Worm (Caenorhabditis elegans): Measurements from ENCODE around the gene ugt-30.

ugt-30 gene

DNA sequence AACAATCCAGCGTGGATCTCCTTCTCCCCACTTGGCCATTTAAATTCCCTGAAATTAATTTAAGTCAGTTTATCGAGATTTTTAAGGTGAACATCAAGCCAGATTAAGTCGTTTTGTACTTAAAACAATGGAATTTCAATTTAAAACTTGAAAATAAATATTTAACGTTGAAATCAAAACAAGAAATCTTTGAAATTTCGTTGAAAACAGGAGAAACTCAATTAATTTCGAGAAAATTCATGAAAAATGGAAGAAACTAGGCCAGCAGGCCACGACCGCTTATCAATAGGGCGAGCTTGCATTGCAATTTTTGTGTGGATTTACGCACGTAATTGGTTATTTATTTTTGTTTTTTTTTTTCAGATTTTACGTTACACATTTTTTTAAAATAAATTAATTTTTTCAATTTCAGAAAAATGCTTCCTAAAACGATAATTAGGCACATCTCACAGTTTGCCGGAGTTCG, 39.7 kb downstream of the ugt-30 start, which contains the start of the genes ahsa-1 and C01G10.7 (continued):
- TF ChIP-seq sma-9 (GFP tag; optimal IDR thresholded peaks at IDR 0.05) (peak; percentile 88), sma-9 (tag; optimal IDR thresholded peaks at IDR 0.05) (no peak), unc-39 (tag; optimal IDR thresholded peaks at IDR 0.05) (no peak), C34F6.9 (tag; optimal IDR thresholded peaks at IDR 0.05) (peak; percentile 98), crh-2 (tag; optimal IDR thresholded peaks at IDR 0.05) (peak; percentile 94), dmd-4 (tag; optimal IDR thresholded peaks at IDR 0.05) (no peak), nhr-237 (tag; optimal IDR thresholded peaks at IDR 0.05) (peak; percentile 23), sem-4 (tag; optimal IDR thresholded peaks at IDR 0.05) (peak; percentile 76), zag-1 (tag; optimal IDR thresholded peaks at IDR 0.05) (peak; percentile 30), ztf-1 (GFP tag; conservative IDR thresholded peaks at IDR 0.05) (no peak), lin-13 (GFP tag; optimal IDR thresholded peaks at IDR 0.05) (peak; percentile 86), elt-1 (tag; optimal IDR thresholded peaks at IDR 0.05) (no peak), nhr-129 (tag; optimal IDR thresholded peaks at IDR 0.05) (peak; percentile 78), nhr-21 (tag; optimal IDR thresholded peaks at IDR 0.05) (no peak), skn-1 (tag; optimal IDR thresholded peaks at IDR 0.05) (peak; percentile 56), ceh-16 (tag; optimal IDR thresholded peaks at IDR 0.05) (peak; percentile 36), Y55F3AM.14 (GFP tag; optimal IDR thresholded peaks at IDR 0.05) (no peak), egl-27 (tag; optimal IDR thresholded peaks at IDR 0.05) (peak; percentile 52), lsy-2 (tag; optimal IDR thresholded peaks at IDR 0.05) (peak; percentile 76 to 93), mdl-1 (tag; optimal IDR thresholded peaks at IDR 0.05) (peak in 1 of 2 experiments; percentile 6), lin-39 (tag; optimal IDR thresholded peaks at IDR 0.05) (no peak), nhr-25 (tag; optimal IDR thresholded peaks at IDR 0.05) (no peak), R02D3.7 (tag; optimal IDR thresholded peaks at IDR 0.05) (peak; percentile 88), snpc-4 (tag; optimal IDR thresholded peaks at IDR 0.05) (peak; percentile 81)

ce11 chrV:15083659-15084058, 41.4 kb downstream of the ugt-30 start:
- TF ChIP-seq ama-1 (optimal IDR thresholded peaks at IDR 0.05): peak; percentile 79
- TF ChIP-seq lsy-2 (tag; optimal IDR thresholded peaks at IDR 0.05): no peak
- TF ChIP-seq crh-2 (tag; optimal IDR thresholded peaks at IDR 0.05): peak; percentile 3

DNA sequence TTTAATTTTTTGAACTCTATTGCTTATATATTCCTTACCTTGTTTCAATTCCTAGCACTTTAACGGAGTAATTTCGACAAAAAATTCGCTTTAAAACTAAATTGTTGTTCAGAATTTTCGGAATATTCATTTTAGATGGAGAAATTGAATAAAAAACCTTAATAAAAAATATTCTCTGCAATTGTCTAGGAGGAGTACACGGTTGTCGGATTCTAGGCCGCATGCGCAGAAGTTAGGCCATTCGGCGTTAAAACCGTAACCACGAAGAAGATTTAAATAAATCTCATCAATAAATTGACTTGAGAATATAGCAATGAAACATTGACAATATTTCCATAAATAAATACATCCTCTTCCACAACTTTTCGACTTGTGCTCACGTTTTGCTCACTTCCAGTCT, 42.8 kb downstream of the ugt-30 start, which contains the start of the genes C01G10.10 and C01G10.9:
C01G10.10 (minus strand) TSS at position 151 of the 400 bp plus-strand sequence.
C01G10.9 (plus strand) TSS at position 240 of the 400 bp plus-strand sequence.
- TF ChIP-seq ztf-1 (GFP tag; conservative IDR thresholded peaks at IDR 0.05): no peak
- no peak for TF ChIP-seq ztf-4 (tag; optimal IDR thresholded peaks at IDR 0.05)
- no peak for TF ChIP-seq elt-1 (tag; optimal IDR thresholded peaks at IDR 0.05)
- TF ChIP-seq mab-5 (tag; optimal IDR thresholded peaks at IDR 0.05): no peak
- no peak for TF ChIP-seq peb-1 (tag; optimal IDR thresholded peaks at IDR 0.05)
- TF ChIP-seq alr-1 (tag; optimal IDR thresholded peaks at IDR 0.05): no peak
- no peak for TF ChIP-seq mdl-1 (tag; optimal IDR thresholded peaks at IDR 0.05)
- TF ChIP-seq ceh-82 (tag; optimal IDR thresholded peaks at IDR 0.05): no peak
- TF ChIP-seq fos-1 (tag; optimal IDR thresholded peaks at IDR 0.05): peak; percentile 9
- no peak for TF ChIP-seq nhr-129 (tag; optimal IDR thresholded peaks at IDR 0.05)
- TF ChIP-seq sma-3 (GFP tag; optimal IDR thresholded peaks at IDR 0.05): peak; percentile 68
- no peak for TF ChIP-seq ztf-11 (tag; optimal IDR thresholded peaks at IDR 0.05)
- TF ChIP-seq unc-62 (GFP tag; optimal IDR thresholded peaks at IDR 0.05): no peak
- TF ChIP-seq sem-4 (tag; optimal IDR thresholded peaks at IDR 0.05): peak; percentile 41
- no peak for TF ChIP-seq nhr-21 (tag; optimal IDR thresholded peaks at IDR 0.05)
- no peak for TF ChIP-seq lin-39 (tag; optimal IDR thresholded peaks at IDR 0.05)
- no peak for TF ChIP-seq ama-1 (optimal IDR thresholded peaks at IDR 0.05)
- peak; percentile 73 for TF ChIP-seq F13H6.1 (tag; optimal IDR thresholded peaks at IDR 0.05)
- no peak for TF ChIP-seq R02D3.7 (tag; optimal IDR thresholded peaks at IDR 0.05)
- TF ChIP-seq unc-55 (GFP tag; optimal IDR thresholded peaks at IDR 0.05): peak; percentile 47
- TF ChIP-seq nhr-11 (tag; optimal IDR thresholded peaks at IDR 0.05): no peak
- no peak for TF ChIP-seq ZK546.5 (tag; optimal IDR thresholded peaks at IDR 0.05)
- TF ChIP-seq ceh-16 (tag; optimal IDR thresholded peaks at IDR 0.05): peak; percentile 13
- TF ChIP-seq Y55F3AM.14 (GFP tag; optimal IDR thresholded peaks at IDR 0.05): no peak
- TF ChIP-seq gmeb-1 (tag; optimal IDR thresholded peaks at IDR 0.05): peak; percentile 47
- TF ChIP-seq nhr-237 (tag; optimal IDR thresholded peaks at IDR 0.05): no peak
- TF ChIP-seq sma-9 (GFP tag; optimal IDR thresholded peaks at IDR 0.05): peak; percentile 82
- no peak for TF ChIP-seq sma-9 (tag; optimal IDR thresholded peaks at IDR 0.05)
- TF ChIP-seq nhr-10 (tag; optimal IDR thresholded peaks at IDR 0.05): no peak
- TF ChIP-seq blmp-1 (tag; optimal IDR thresholded peaks at IDR 0.05; ENCODE audit: insufficient read depth): no peak
- TF ChIP-seq nhr-23 (tag; optimal IDR thresholded peaks at IDR 0.05): no peak
- no peak for TF ChIP-seq nhr-6 (tag; optimal IDR thresholded peaks at IDR 0.05)
- no peak for TF ChIP-seq aly-2 (tag; optimal IDR thresholded peaks at IDR 0.05)
- peak; percentile 46 for TF ChIP-seq nhr-25 (tag; optimal IDR thresholded peaks at IDR 0.05)
- TF ChIP-seq crh-2 (tag; optimal IDR thresholded peaks at IDR 0.05): peak; percentile 45
- TF ChIP-seq lin-13 (GFP tag; optimal IDR thresholded peaks at IDR 0.05): peak; percentile 51
- TF ChIP-seq skn-1 (tag; optimal IDR thresholded peaks at IDR 0.05): no peak
- no peak for TF ChIP-seq egl-27 (tag; optimal IDR thresholded peaks at IDR 0.05)
- no peak for TF ChIP-seq dmd-4 (tag; optimal IDR thresholded peaks at IDR 0.05)
- no peak for TF ChIP-seq lin-11 (tag; optimal IDR thresholded peaks at IDR 0.05)
- TF ChIP-seq nhr-77 (tag; optimal IDR thresholded peaks at IDR 0.05): no peak
- TF ChIP-seq C34F6.9 (tag; optimal IDR thresholded peaks at IDR 0.05): peak; percentile 64
- TF ChIP-seq zag-1 (tag; optimal IDR thresholded peaks at IDR 0.05): no peak
- TF ChIP-seq elt-3 (tag; optimal IDR thresholded peaks at IDR 0.05): no peak
- TF ChIP-seq lsy-2 (tag; optimal IDR thresholded peaks at IDR 0.05): peak; percentile 13 to 75
- peak; percentile 50 for TF ChIP-seq snpc-4 (tag; optimal IDR thresholded peaks at IDR 0.05)
- no peak for TF ChIP-seq unc-39 (tag; optimal IDR thresholded peaks at IDR 0.05)

All from whole organism, L2 larva.